Worm (Caenorhabditis elegans): ENCODE measurements around the gene gex-5.

gex-5 gene

DNA sequence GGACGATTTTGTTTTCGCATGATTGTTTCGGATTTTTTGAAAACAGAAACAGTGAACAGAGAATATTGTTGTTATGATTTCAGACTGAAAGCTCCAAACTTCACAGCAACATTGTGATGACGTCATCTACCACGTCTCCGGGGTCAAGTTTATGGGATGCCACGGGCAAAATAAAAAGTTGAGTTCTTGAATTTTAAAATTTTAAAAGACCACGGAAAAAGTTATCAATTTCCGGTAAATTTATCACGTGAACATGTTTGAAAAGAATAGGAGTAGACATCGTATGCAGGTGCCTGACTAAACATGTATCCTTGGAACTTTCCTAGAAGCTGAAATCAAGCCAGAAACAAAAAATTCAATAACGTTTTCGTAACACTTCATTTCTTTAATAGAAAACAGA, 18.3 kb downstream of the gex-5 start, which contains the start of gene B0393.4:
Gene B0393.4, minus strand, starts transcription at position 101 of the 400 bp plus-strand sequence.
- TF ChIP-seq efl-1 (optimal IDR thresholded peaks at IDR 0.05) (no peak), efl-1 (GFP tag; optimal IDR thresholded peaks at IDR 0.05 in 1 of 2) (peak in 1 of 2 experiments; percentile 36), mep-1 (tag; optimal IDR thresholded peaks at IDR 0.05) (no peak), lin-35 (GFP tag; optimal IDR thresholded peaks at IDR 0.05) (no peak)

DNA sequence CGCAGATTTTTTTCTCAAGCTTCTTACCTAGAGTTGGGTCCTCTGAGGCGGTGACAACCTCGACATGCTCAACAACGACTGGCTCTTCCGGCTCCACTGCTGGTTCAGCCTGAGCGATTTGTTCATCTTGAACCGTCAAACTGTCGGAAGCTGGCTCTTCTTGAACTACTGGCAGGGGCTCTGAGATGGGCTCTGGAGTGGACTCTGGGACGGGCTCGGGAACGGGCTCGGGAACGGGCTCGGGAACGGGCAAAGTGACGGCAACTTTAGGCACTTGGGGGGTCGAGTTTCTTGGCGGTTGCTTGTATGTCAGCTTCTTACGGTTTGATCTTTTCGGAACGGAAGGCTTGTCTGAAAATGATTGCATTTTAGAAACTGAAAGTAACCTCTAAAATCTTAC, 18.9 kb downstream of the gex-5 start:
- TF ChIP-seq lin-14 (GFP tag; optimal IDR thresholded peaks at IDR 0.05) (no peak), efl-1 (optimal IDR thresholded peaks at IDR 0.05) (no peak), efl-1 (GFP tag; optimal IDR thresholded peaks at IDR 0.05 in 1 of 2) (peak in 1 of 2 experiments; percentile 25)

DNA sequence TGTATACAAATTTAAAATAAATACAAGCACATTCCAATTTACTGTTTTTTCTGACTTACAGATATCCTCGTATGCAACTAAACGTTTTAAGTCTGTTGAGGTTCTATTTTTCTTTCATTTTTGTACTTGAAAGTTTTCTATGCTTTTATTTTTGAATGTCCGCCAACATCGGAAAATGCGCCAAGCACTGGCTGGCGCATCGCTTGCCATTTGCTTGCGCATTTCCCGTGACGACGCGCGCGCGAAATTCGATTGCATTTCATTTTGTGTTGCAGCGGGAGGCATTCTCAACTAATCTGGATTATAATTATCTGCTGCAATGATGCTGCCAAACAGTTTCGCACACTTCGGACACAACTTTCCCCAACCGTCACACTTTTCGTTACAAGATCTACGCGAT, 24.8 kb downstream of the gex-5 start, which contains the start of gene fbxl-2:
Gene fbxl-2, plus strand, starts transcription at position 278 of the 400 bp plus-strand sequence.
- peak; percentile 83 for TF ChIP-seq ceh-88 (GFP tag; IDR thresholded peaks at IDR 0.05)
- TF ChIP-seq egl-27 (tag; optimal IDR thresholded peaks at IDR 0.05) = no peak
- peak; percentile 95 for TF ChIP-seq dsc-1 (tag; optimal IDR thresholded peaks at IDR 0.05)
- no peak for TF ChIP-seq pag-3 (tag; optimal IDR thresholded peaks at IDR 0.05; ENCODE audit: borderline replicate concordance, insufficient read depth)
- TF ChIP-seq swsn-7 (tag; optimal IDR thresholded peaks at IDR 0.05) = peak; percentile 95
- peak; percentile 41 for TF ChIP-seq ceh-90 (tag; optimal IDR thresholded peaks at IDR 0.05)
- peak; percentile 93 for TF ChIP-seq irx-1 (tag; optimal IDR thresholded peaks at IDR 0.05)
- TF ChIP-seq blmp-1 (tag; optimal IDR thresholded peaks at IDR 0.05) = peak; percentile 86
- no peak for TF ChIP-seq vab-15 (tag; optimal IDR thresholded peaks at IDR 0.05)
- peak; percentile 99 to 100 (median 100) for TF ChIP-seq dpl-1 (GFP tag; optimal IDR thresholded peaks at IDR 0.05)
- TF ChIP-seq skn-1 (tag; optimal IDR thresholded peaks at IDR 0.05) = peak; percentile 96
- TF ChIP-seq lir-3 (tag; optimal IDR thresholded peaks at IDR 0.05; ENCODE audit: poor library complexity) = peak; percentile 82
- TF ChIP-seq mep-1 (tag; optimal IDR thresholded peaks at IDR 0.05) = peak; percentile 97
- peak; percentile 94 for TF ChIP-seq grh-1 (GFP tag; IDR thresholded peaks at IDR 0.05)
- peak; percentile 97 for TF ChIP-seq isw-1 (GFP tag; IDR thresholded peaks at IDR 0.05)
- no peak for TF ChIP-seq hlh-4 (tag; optimal IDR thresholded peaks at IDR 0.05)
- TF ChIP-seq unc-62 (GFP tag; optimal IDR thresholded peaks at IDR 0.05) = peak; percentile 56
- TF ChIP-seq unc-130 (tag; optimal IDR thresholded peaks at IDR 0.05) = peak; percentile 95
- TF ChIP-seq hlh-17 (GFP tag; optimal IDR thresholded peaks at IDR 0.05; ENCODE audit: borderline replicate concordance) = no peak
- peak; percentile 47 for TF ChIP-seq aha-1 (tag; optimal IDR thresholded peaks at IDR 0.05)
- peak; percentile 99 for TF ChIP-seq C04F5.9 (tag; optimal IDR thresholded peaks at IDR 0.05)
- peak in 1 of 2 experiments; percentile 79 for TF ChIP-seq mdl-1 (tag; optimal IDR thresholded peaks at IDR 0.05)
- TF ChIP-seq sptf-1 (tag; optimal IDR thresholded peaks at IDR 0.05) = no peak
- TF ChIP-seq hpl-2 (GFP tag; optimal IDR thresholded peaks at IDR 0.05) = peak; percentile 30
- peak; percentile 83 for TF ChIP-seq snpc-4 (tag; optimal IDR thresholded peaks at IDR 0.05)
- peak; percentile 87 for TF ChIP-seq fos-1 (tag; optimal IDR thresholded peaks at IDR 0.05)
- peak; percentile 18 for TF ChIP-seq nhr-76 (tag; optimal IDR thresholded peaks at IDR 0.05)
- TF ChIP-seq lsy-2 (tag; optimal IDR thresholded peaks at IDR 0.05) = peak; percentile 97
- TF ChIP-seq tlp-1 (tag; optimal IDR thresholded peaks at IDR 0.05) = no peak
- TF ChIP-seq zag-1 (tag; optimal IDR thresholded peaks at IDR 0.05) = no peak
- TF ChIP-seq xbp-1 (tag; optimal IDR thresholded peaks at IDR 0.05) = peak; percentile 97
- TF ChIP-seq C34B4.2 (tag; optimal IDR thresholded peaks at IDR 0.05) = peak; percentile 80
- no peak for TF ChIP-seq nhr-28 (tag; optimal IDR thresholded peaks at IDR 0.05)
- peak in 1 of 2 experiments; percentile 88 for TF ChIP-seq ztf-11 (tag; optimal IDR thresholded peaks at IDR 0.05)
- peak; percentile 97 for TF ChIP-seq tbx-2 (tag; optimal IDR thresholded peaks at IDR 0.05)
- peak; percentile 73 for TF ChIP-seq unc-98 (GFP tag; IDR thresholded peaks at IDR 0.05)
- TF ChIP-seq unc-86 (tag; optimal IDR thresholded peaks at IDR 0.05) = peak; percentile 94
- TF ChIP-seq efl-3 (GFP tag; optimal IDR thresholded peaks at IDR 0.05) = peak; percentile 33
- peak; percentile 91 for TF ChIP-seq ztf-4 (tag; optimal IDR thresholded peaks at IDR 0.05)
- peak; percentile 99 for TF ChIP-seq rnt-1 (tag; optimal IDR thresholded peaks at IDR 0.05)
- TF ChIP-seq efl-1 (optimal IDR thresholded peaks at IDR 0.05) = peak; percentile 92 to 100
- TF ChIP-seq efl-1 (GFP tag; optimal IDR thresholded peaks at IDR 0.05 in 1 of 2) = peak; percentile 99 to 100
- peak; percentile 99 to 100 for TF ChIP-seq lin-35 (GFP tag; optimal IDR thresholded peaks at IDR 0.05)
- TF ChIP-seq aly-2 (tag; optimal IDR thresholded peaks at IDR 0.05) = peak; percentile 83
- TF ChIP-seq unc-30 (tag; optimal IDR thresholded peaks at IDR 0.05) = no peak
- peak; percentile 98 for TF ChIP-seq lin-15B (tag; optimal IDR thresholded peaks at IDR 0.05)
- no peak for TF ChIP-seq ets-5 (GFP tag; IDR thresholded peaks at IDR 0.05)
- no peak for TF ChIP-seq ama-1 (optimal IDR thresholded peaks at IDR 0.05)

Data from whole organism, L1 larva.